Worm (Caenorhabditis elegans) whole organism, L4 larva: Measurements from ENCODE around the gene C33C12.7.
A peak's percentile ranks its signal among the peaks of the same experiment; 100 is the strongest.

Source experiments
- D1046.2 ChIP-seq: fragments of 200-800 bp; sonication (Bioruptor generic); IDR thresholded peaks from 2 replicates; pipeline ENCODE4 v1.3.6; 2022; ENCODE audit warnings: missing genetic modification characterization, missing compliant biosample characterization
- F44E2.7 ChIP-seq: fragments of 200-800 bp; sonication (Bioruptor generic); IDR thresholded peaks from 2 replicates; pipeline ENCODE4 v2.1.2; 2022; ENCODE audit warnings: missing genetic modification characterization, missing compliant biosample characterization
- Y48G9A.11 ChIP-seq: fragments of 200-800 bp; sonication (Bioruptor generic); IDR thresholded peaks from 2 replicates; pipeline ENCODE4 v1.3.6; 2022; ENCODE audit warnings: missing genetic modification reagents, missing genetic modification characterization, missing compliant biosample characterization
- Y5F2A.4 ChIP-seq: fragments of 200-800 bp; sonication (Bioruptor generic); optimal IDR thresholded peaks from 2 replicates; lab custom pipeline; 2018; ENCODE audit warnings: mild to moderate bottlenecking, missing genetic modification characterization, missing compliant biosample characterization
- ZK337.2 ChIP-seq: fragments of 200-800 bp; sonication (Bioruptor generic); IDR thresholded peaks from 2 replicates; pipeline ENCODE4 v1.3.6; 2022; ENCODE audit warnings: missing genetic modification reagents, missing genetic modification characterization, missing compliant biosample characterization
- attf-4 ChIP-seq: sonication (generic microtip); optimal IDR thresholded peaks from 3 replicates; lab custom pipeline; 2017; ENCODE audit warnings: missing biosample characterization, missing genetic modification characterization
- ceh-82 ChIP-seq: sonication (generic microtip); optimal IDR thresholded peaks from 2 replicates; lab custom pipeline; 2017; ENCODE audit warnings: missing biosample characterization, missing genetic modification characterization
- ctbp-1 ChIP-seq: fragments of 200-800 bp; sonication (Bioruptor generic); IDR thresholded peaks from 2 replicates; pipeline ENCODE4 v1.3.6; 2022; ENCODE audit warnings: missing genetic modification reagents, missing genetic modification characterization, missing compliant biosample characterization
- daf-19 ChIP-seq: fragments of 200-800 bp; sonication (Bioruptor generic); conservative IDR thresholded peaks from 2 replicates; pipeline ENCODE4 v1.3.6; 2022; ENCODE audit warnings: missing genetic modification characterization, missing compliant biosample characterization
- daf-8 ChIP-seq: fragments of 200-800 bp; sonication (Bioruptor generic); IDR thresholded peaks from 2 replicates; pipeline ENCODE4 v1.3.6; 2022; ENCODE audit warnings: missing genetic modification characterization, missing compliant biosample characterization
- dmd-8 ChIP-seq: fragments of 200-800 bp; sonication (Bioruptor generic); IDR thresholded peaks from 2 replicates; pipeline ENCODE4 v1.3.6; 2022; ENCODE audit warnings: missing genetic modification characterization, missing compliant biosample characterization
- dmd-9 ChIP-seq: fragments of 200-800 bp; sonication (Bioruptor generic); IDR thresholded peaks from 2 replicates; pipeline ENCODE4 v1.3.6; 2022; ENCODE audit warnings: missing genetic modification reagents, missing genetic modification characterization, missing compliant biosample characterization
- dve-1 ChIP-seq: sonication (generic microtip); optimal IDR thresholded peaks from 2 replicates; lab custom pipeline; 2017; ENCODE audit warnings: antibody characterized with exemption, mild to moderate bottlenecking, missing genetic modification characterization, missing compliant biosample characterization; ENCODE audit not compliant: insufficient read depth
- egl-27 ChIP-seq: sonication (generic microtip); optimal IDR thresholded peaks from 3 replicates; lab custom pipeline; 2017; ENCODE audit warnings: missing biosample characterization, missing genetic modification reagents, missing genetic modification characterization
- fkh-10 ChIP-seq: fragments of 150-350 bp; optimal IDR thresholded peaks from 2 replicates; lab custom pipeline; 2014; ENCODE audit warnings: missing biosample characterization, missing genetic modification reagents, missing genetic modification characterization
- gei-8 ChIP-seq: fragments of 200-800 bp; sonication (Bioruptor generic); optimal IDR thresholded peaks from 2 replicates; lab custom pipeline; 2018; ENCODE audit warnings: mild to moderate bottlenecking, missing genetic modification characterization, missing compliant biosample characterization
- hmg-1.1 ChIP-seq: fragments of 200-800 bp; sonication (Bioruptor generic); IDR thresholded peaks from 2 replicates; pipeline ENCODE4 v1.3.6; 2022; ENCODE audit warnings: missing genetic modification reagents, missing genetic modification characterization, missing compliant biosample characterization
- jun-1 ChIP-seq: fragments of 150-350 bp; optimal IDR thresholded peaks from 2 replicates; lab custom pipeline; 2014; ENCODE audit warnings: missing biosample characterization, missing genetic modification reagents, missing genetic modification characterization
- lim-7 ChIP-seq: fragments of 200-800 bp; sonication (Bioruptor generic); IDR thresholded peaks from 2 replicates; pipeline ENCODE4 v1.3.6; 2022; ENCODE audit warnings: missing genetic modification characterization, missing compliant biosample characterization
- lir-3 ChIP-seq: sonication (generic microtip); optimal IDR thresholded peaks from 2 replicates; lab custom pipeline; 2016; ENCODE audit warnings: mild to moderate bottlenecking, missing genetic modification characterization, missing compliant biosample characterization
- madf-9 ChIP-seq: fragments of 200-800 bp; sonication (Bioruptor generic); conservative IDR thresholded peaks from 2 replicates; pipeline ENCODE4 v1.3.6; 2022; ENCODE audit warnings: missing genetic modification reagents, missing genetic modification characterization, missing compliant biosample characterization
- mdl-1 ChIP-seq, 2 experiments: fragments of 150-350 bp in 1 of 2; sonication (generic microtip) in 1 of 2; optimal IDR thresholded peaks; 2 replicates each; lab custom pipeline; 2014 to 2017; ENCODE audit warnings: missing biosample characterization in 2 of 2, missing genetic modification characterization in 2 of 2
- nhr-10 ChIP-seq: fragments of 150-350 bp; optimal IDR thresholded peaks from 2 replicates; lab custom pipeline; 2014; ENCODE audit warnings: missing biosample characterization, missing genetic modification characterization
- nhr-102 ChIP-seq: sonication (generic microtip); optimal IDR thresholded peaks from 2 replicates; lab custom pipeline; 2016; ENCODE audit warnings: mild to moderate bottlenecking, missing genetic modification characterization, moderate library complexity, missing compliant biosample characterization
- nhr-41 ChIP-seq: fragments of 200-800 bp; sonication (Bioruptor generic); IDR thresholded peaks from 2 replicates; pipeline ENCODE4 v1.3.6; 2022; ENCODE audit warnings: missing genetic modification reagents, missing genetic modification characterization, missing compliant biosample characterization
- nhr-42 ChIP-seq: fragments of 200-800 bp; sonication (Bioruptor generic); IDR thresholded peaks from 2 replicates; pipeline ENCODE4 v1.3.6; 2022; ENCODE audit warnings: missing genetic modification characterization, missing compliant biosample characterization
- nhr-77 ChIP-seq: fragments of 150-350 bp; optimal IDR thresholded peaks from 2 replicates; lab custom pipeline; 2014; ENCODE audit warnings: missing biosample characterization, missing genetic modification characterization
- pha-4 ChIP-seq, 2 experiments: fragments of 150-350 bp in 1 of 2; fragments of 200-800 bp in 1 of 2; sonication (Bioruptor generic) in 1 of 2; IDR thresholded peaks in 1 of 2; optimal IDR thresholded peaks in 1 of 2; 2 replicates each; pipeline versions ENCODE4 v1.3.6 to Lab custom; 2014 to 2022; ENCODE audit warnings: missing genetic modification characterization in 2 of 2, missing genetic modification reagents in 2 of 2, missing biosample characterization in 1 of 2, missing compliant biosample characterization in 1 of 2
- pqm-1 ChIP-seq: sonication (generic microtip); optimal IDR thresholded peaks from 2 replicates; lab custom pipeline; 2017; ENCODE audit warnings: missing biosample characterization, missing genetic modification characterization
- rbr-2 ChIP-seq: sonication (generic microtip); optimal IDR thresholded peaks from 2 replicates; lab custom pipeline; 2016; ENCODE audit warnings: missing genotype, missing genetic modification characterization, missing compliant biosample characterization
- saeg-2 ChIP-seq: fragments of 200-800 bp; sonication (Bioruptor generic); IDR thresholded peaks from 2 replicates; pipeline ENCODE4 v1.3.6; 2022; ENCODE audit warnings: missing genetic modification reagents, missing genetic modification characterization, missing compliant biosample characterization
- set-16 ChIP-seq: fragments of 200-800 bp; sonication (Bioruptor generic); IDR thresholded peaks from 2 replicates; pipeline ENCODE4 v1.3.6; 2022; ENCODE audit warnings: missing genetic modification reagents, missing genetic modification characterization, missing compliant biosample characterization
- unc-130 ChIP-seq: sonication (generic microtip); optimal IDR thresholded peaks from 2 replicates; lab custom pipeline; 2016; ENCODE audit warnings: missing genetic modification reagents, missing genetic modification characterization, missing compliant biosample characterization
- unc-62 ChIP-seq, 3 experiments: fragments of 150-350 bp in 1 of 3; sonication (generic microtip); optimal IDR thresholded peaks in 2 of 3; peaks in 1 of 3; 1 replicate in 1 of 3; 2 replicates in 2 of 3; lab custom pipeline; 2014 to 2017; ENCODE audit warnings: missing biosample characterization in 3 of 3, missing genetic modification characterization in 3 of 3, missing genetic modification reagents in 3 of 3, missing genotype in 1 of 3
- vab-7 ChIP-seq: fragments of 200-800 bp; sonication (Bioruptor generic); IDR thresholded peaks from 2 replicates; pipeline ENCODE4 v1.3.6; 2022; ENCODE audit warnings: missing genetic modification reagents, missing genetic modification characterization, missing compliant biosample characterization
- zfp-3 ChIP-seq: fragments of 200-800 bp; sonication (Bioruptor generic); conservative IDR thresholded peaks from 2 replicates; pipeline ENCODE4 v1.3.6; 2022; ENCODE audit warnings: missing genetic modification reagents, missing genetic modification characterization, missing compliant biosample characterization
- ztf-7 ChIP-seq: fragments of 150-350 bp; optimal IDR thresholded peaks from 2 replicates; lab custom pipeline; 2014; ENCODE audit warnings: missing biosample characterization, missing genetic modification characterization

C33C12.7 gene

DNA sequence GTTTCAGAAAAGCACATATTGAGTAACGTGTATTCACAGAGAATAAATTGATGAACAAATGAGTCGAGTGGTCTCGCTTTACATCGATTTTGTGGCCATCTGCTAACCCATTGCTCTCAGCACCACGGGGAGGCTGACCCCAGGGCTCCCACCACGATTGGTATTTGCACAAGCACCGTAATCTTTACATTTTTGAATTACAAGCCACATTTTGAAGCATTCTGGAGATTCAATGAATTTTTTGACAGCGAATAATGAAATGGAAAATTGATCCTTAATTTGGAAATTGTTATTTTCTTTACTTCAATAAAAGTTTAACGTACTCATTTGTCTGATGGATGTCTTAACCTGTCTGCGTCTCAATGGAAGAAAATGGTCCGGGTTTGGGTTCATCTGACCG, 29.7 kb downstream of the C33C12.7 start, which contains the start of gene C40A11.6 (continued):
- no peak for TF ChIP-seq attf-4 (tag; lab: Kevin White, UChicago)
- TF ChIP-seq ZK337.2, result no peak
- TF ChIP-seq daf-19 (GFP tag; lab: Robert Waterston, UW), result no peak
- no peak for TF ChIP-seq fkh-10 (GFP tag; lab: Kevin White, UChicago)
- no peak for TF ChIP-seq nhr-41 (GFP tag; lab: Robert Waterston, UW)
- TF ChIP-seq daf-8 (GFP tag; lab: Robert Waterston, UW), result no peak
- no peak for TF ChIP-seq nhr-102 (tag; lab: Kevin White, UChicago)

DNA sequence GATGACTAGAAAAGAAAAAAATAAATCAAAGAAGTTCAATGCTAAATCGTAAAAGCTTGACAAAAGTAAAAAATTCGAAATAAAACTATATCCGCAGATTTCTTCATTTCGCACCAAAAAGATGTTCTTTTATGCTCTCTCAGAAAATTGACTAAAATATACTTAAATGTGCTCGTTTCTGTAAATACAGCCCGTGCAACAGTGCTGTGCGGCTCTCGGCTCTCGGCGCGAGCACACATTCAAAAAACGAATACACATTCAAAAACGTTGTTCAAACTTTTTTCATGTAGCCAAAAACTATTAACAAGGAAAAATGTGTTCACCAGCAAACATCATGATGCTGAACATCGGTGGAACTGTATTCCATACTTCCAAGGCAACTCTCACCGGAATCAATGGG, 34.5 kb downstream of the C33C12.7 start, which contains the start of gene C40A11.3:
Gene C40A11.3, plus strand, starts transcription at position 301 of the 400 bp plus-strand sequence.
- no peak for TF ChIP-seq jun-1 (tag; lab: Kevin White, UChicago)
- TF ChIP-seq unc-62 (GFP tag; optimal IDR thresholded peaks at IDR 0.05 in 1 of 2; lab: Kevin White, UChicago), result peak in 1 of 2 experiments; percentile 50
- TF ChIP-seq unc-62 (tag; optimal IDR thresholded peaks at IDR 0.05; lab: Kevin White, UChicago), result no peak

DNA sequence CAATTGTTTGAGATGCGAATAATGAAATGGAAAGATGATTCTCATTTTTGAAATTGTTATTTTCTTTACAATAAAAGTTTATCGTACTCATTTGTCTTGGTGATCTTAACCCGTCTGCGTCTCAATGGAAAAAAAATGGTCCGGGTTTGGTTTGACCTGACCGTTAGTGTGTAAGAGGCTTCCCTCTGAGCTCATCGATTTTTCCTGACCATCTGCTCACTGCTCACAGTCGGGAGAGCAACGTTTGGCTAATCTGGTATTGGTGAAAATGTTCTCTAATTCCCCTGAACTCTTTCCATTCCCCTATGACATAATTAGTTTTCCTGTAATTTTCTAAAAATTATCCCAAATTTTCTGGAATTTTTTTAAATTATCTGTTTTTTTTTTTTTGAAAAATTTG, 36.4 kb downstream of the C33C12.7 start:
- TF ChIP-seq rbr-2 (tag; lab: Kevin White, UChicago), result no peak
- no peak for TF ChIP-seq ztf-7 (tag; lab: Kevin White, UChicago)
- TF ChIP-seq madf-9 (GFP tag; lab: Robert Waterston, UW), result no peak
- no peak for TF ChIP-seq dmd-8
- TF ChIP-seq mdl-1 (tag; optimal IDR thresholded peaks at IDR 0.05; lab: Kevin White, UChicago), result no peak
- TF ChIP-seq, all 104 proteins: peak for 0

DNA sequence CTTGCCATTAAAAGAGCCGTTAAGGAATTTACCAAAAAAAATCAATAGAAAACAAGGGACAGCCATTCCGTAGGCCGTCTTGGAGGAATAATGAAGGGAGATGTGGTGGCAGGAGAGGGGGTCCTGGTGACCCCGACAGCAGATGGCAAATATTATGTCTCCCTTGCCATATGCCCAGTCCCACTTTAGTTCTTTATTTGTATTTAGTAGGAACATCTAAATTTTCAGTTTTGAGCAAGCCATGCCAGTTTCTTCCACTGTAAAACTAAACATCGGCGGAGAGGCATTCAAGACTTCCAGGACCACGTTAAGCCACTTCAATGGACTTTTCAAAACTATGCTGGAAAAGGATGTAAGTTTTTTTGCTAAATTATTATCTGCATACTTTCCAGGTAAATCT, 38.0 kb downstream of the C33C12.7 start, which contains the start of gene C40A11.4:
Gene C40A11.4, plus strand, starts transcription at position 188 of the 400 bp plus-strand sequence.
- no peak for TF ChIP-seq D1046.2 (GFP tag; lab: Robert Waterston, UW)
- no peak for TF ChIP-seq lir-3 (tag; lab: Kevin White, UChicago)
- TF ChIP-seq unc-130 (GFP tag; lab: Kevin White, UChicago), result no peak
- no peak for TF ChIP-seq lim-7 (GFP tag; lab: Robert Waterston, UW)
- no peak for TF ChIP-seq set-16 (GFP tag; lab: Robert Waterston, UW)
- TF ChIP-seq ztf-7 (tag; lab: Kevin White, UChicago), result no peak
- TF ChIP-seq dmd-9 (GFP tag; lab: Robert Waterston, UW), result no peak
- TF ChIP-seq nhr-77, result no peak
- no peak for TF ChIP-seq daf-19 (GFP tag; lab: Robert Waterston, UW)
- no peak for TF ChIP-seq nhr-10 (tag; lab: Kevin White, UChicago)
- TF ChIP-seq Y5F2A.4, result no peak
- TF ChIP-seq Y48G9A.11, result no peak
- TF ChIP-seq ceh-82 (tag; lab: Kevin White, UChicago), result no peak
- TF ChIP-seq dve-1 (tag; lab: Kevin White, UChicago), result no peak
- no peak for TF ChIP-seq vab-7 (GFP tag; lab: Robert Waterston, UW)
- no peak for TF ChIP-seq pqm-1 (tag; lab: Kevin White, UChicago)
- no peak for TF ChIP-seq gei-8
- TF ChIP-seq ZK337.2, result no peak
- no peak for TF ChIP-seq nhr-41 (GFP tag; lab: Robert Waterston, UW)
- TF ChIP-seq, all 104 proteins: peak for 0

DNA sequence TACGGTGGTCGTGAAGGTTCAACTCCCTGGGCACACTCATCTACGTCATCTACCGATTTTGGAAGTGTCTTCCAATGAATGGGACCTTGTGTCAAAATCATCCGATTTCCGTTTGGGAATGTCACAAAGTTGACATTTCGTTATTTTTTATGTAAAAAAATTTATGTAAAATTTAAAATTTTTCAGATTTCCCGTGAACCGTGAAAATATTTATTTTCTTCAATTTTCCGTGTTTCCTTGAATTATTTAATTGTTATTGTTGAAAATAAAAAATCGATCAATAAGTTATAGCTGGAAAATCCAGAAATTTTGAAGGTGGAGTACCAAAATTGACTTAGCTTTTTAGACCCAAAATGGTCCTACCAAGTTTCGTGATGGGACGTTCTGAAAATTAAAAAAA, 39.7 kb downstream of the C33C12.7 start, which contains the start of gene hpo-7:
Gene hpo-7, minus strand, starts transcription at position 101 of the 400 bp plus-strand sequence.
- TF ChIP-seq egl-27 (tag; lab: Kevin White, UChicago), result no peak
- TF ChIP-seq zfp-3 (GFP tag; lab: Robert Waterston, UW), result no peak
- TF ChIP-seq ctbp-1 (GFP tag; lab: Robert Waterston, UW), result no peak
- no peak for TF ChIP-seq nhr-10 (tag; lab: Kevin White, UChicago)
- TF ChIP-seq pha-4 (GFP tag; IDR thresholded peaks at IDR 0.05; lab: Robert Waterston, UW), result no peak
- no peak for TF ChIP-seq pha-4 (tag; optimal IDR thresholded peaks at IDR 0.05; lab: Kevin White, UChicago)
- no peak for TF ChIP-seq saeg-2 (GFP tag; lab: Robert Waterston, UW)
- TF ChIP-seq F44E2.7, result no peak
- TF ChIP-seq hmg-1.1 (GFP tag; lab: Robert Waterston, UW), result no peak
- no peak for TF ChIP-seq nhr-42 (GFP tag; lab: Robert Waterston, UW)
